Fruit fly (Drosophila melanogaster): Measurements from ENCODE around the gene Mst87F.
A peak's percentile ranks its signal among the peaks of the same experiment; 100 is the strongest.

Mst87F gene

DNA sequence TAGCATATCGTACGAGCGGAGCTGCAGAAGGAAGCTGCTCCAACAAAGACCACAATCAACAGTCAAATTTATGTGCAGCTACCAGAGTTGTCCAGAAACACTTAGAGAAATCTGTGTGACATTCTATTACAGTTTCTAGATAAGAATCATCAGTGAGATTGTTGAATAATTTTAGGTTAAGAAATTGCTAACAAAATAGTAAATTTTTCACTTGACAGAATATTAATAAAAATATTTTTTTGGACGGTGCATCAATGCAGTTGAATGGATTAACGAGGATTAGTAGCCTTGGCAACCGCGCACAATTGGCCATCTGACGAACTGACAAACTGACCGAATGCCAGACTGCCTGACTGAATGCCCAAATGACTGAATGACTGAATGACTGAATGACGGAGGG, 19.5 kb upstream of the Mst87F start:
- TF ChIP-seq odd (GFP tag; optimal IDR thresholded peaks at IDR 0.05) (no peak), CG8281 (tag; optimal IDR thresholded peaks at IDR 0.05) (peak; percentile 75), org-1 (GFP tag; optimal IDR thresholded peaks at IDR 0.05) (no peak), Drgx (GFP tag; IDR thresholded peaks at IDR 0.05) (peak; percentile 19; the same call in 1 of the 2 replicates), CG32772 (GFP tag; IDR thresholded peaks at IDR 0.05) (no peak), CG15601 (tag; optimal IDR thresholded peaks at IDR 0.05) (no peak)

DNA sequence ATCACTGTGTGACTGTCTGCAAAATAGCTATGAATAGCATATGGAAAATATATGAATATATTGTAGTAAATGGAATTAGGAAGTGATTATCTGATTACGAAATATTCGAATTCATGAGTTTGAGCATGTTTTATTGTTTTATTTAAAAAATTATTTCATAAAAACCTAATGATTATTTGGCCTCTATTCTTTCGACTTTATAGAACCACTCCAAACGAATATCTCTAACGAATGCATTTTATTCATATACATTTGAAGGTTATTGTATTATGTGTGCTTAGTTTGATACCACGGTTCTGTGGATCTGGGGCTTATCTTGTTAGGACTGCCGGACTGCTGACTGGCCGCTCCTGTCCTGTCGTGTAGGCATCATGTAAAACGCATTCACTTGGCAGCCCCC, 18.1 kb upstream of the Mst87F start:
- TF ChIP-seq D19A (tag; optimal IDR thresholded peaks at IDR 0.05) (no peak), bsh (GFP tag; optimal IDR thresholded peaks at IDR 0.05) (peak in 1 of 2 experiments; percentile 29)

DNA sequence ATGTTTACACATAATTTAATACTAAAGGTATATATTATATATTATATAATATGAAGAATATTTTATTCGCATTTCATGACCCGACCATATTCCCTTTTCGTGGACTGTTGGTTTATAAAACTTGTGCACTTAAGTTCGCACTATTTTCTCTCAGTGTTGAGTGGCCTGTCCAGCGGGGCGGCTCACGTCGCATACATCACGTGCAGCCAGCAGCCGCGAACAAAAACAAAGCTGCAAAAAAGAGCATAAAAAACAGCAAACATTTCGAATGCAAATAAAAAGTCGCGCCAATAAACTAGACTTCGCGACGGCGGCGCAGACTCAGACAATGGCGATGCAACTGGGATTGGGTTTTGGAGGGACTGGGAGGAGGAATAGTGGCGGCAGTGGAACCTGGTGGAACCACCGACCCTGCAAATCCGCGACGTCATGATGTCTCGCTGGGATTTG, 17.5 kb upstream of the Mst87F start:
- no peak for TF ChIP-seq emc (GFP tag; optimal IDR thresholded peaks at IDR 0.05)
- TF ChIP-seq CG6689 (GFP tag; IDR thresholded peaks at IDR 0.05): 0 out of 2 replicates have a peak, but pooled peaks have one; percentile 26
- peak; percentile 22 for TF ChIP-seq dmrt11E (tag; optimal IDR thresholded peaks at IDR 0.05)
- peak in 1 of 2 experiments; percentile 86 for TF ChIP-seq bsh (GFP tag; optimal IDR thresholded peaks at IDR 0.05)
- TF ChIP-seq Ets65A (GFP tag): peak; percentile 58
- peak; percentile 84 for TF ChIP-seq Drgx (GFP tag; IDR thresholded peaks at IDR 0.05)
- TF ChIP-seq lbe (GFP tag; optimal IDR thresholded peaks at IDR 0.05): peak; percentile 53
- peak in 1 of 2 experiments; percentile 6 for TF ChIP-seq Pdp1 (GFP tag; optimal IDR thresholded peaks at IDR 0.05)
- no peak for TF ChIP-seq Vsx1 (GFP tag; optimal IDR thresholded peaks at IDR 0.05)
- TF ChIP-seq slbo (GFP tag; IDR thresholded peaks at IDR 0.05): 0 out of 2 replicates have a peak, but pooled peaks have one; percentile 14
- TF ChIP-seq gem (tag; optimal IDR thresholded peaks at IDR 0.05): peak; percentile 18
- no peak for TF ChIP-seq schlank (tag; optimal IDR thresholded peaks at IDR 0.05)
- no peak for TF ChIP-seq Six4 (GFP tag; optimal IDR thresholded peaks at IDR 0.05)
- TF ChIP-seq disco-r (GFP tag; optimal IDR thresholded peaks at IDR 0.05): no peak
- no peak for TF ChIP-seq Hr51 (GFP tag; optimal IDR thresholded peaks at IDR 0.05)
- TF ChIP-seq CG2712 (tag; optimal IDR thresholded peaks at IDR 0.05): peak; percentile 9
- TF ChIP-seq nom (GFP tag; optimal IDR thresholded peaks at IDR 0.05): peak; percentile 85
- TF ChIP-seq BtbVII (GFP tag; optimal IDR thresholded peaks at IDR 0.05): no peak
- no peak for TF ChIP-seq Ada2b (GFP tag; IDR thresholded peaks at IDR 0.05)
- TF ChIP-seq pb (GFP tag; optimal IDR thresholded peaks at IDR 0.05): no peak
- no peak for TF ChIP-seq CG15011 (GFP tag; optimal IDR thresholded peaks at IDR 0.05)
- TF ChIP-seq E2f2 (GFP tag; IDR thresholded peaks at IDR 0.05): no peak
- TF ChIP-seq Xrp1 (GFP tag; IDR thresholded peaks at IDR 0.05): peak; percentile 45; the same call in 1 of the 2 replicates
- TF ChIP-seq tna (GFP tag; IDR thresholded peaks at IDR 0.05; ENCODE audit: partially characterized antibody): no peak
- no peak for TF ChIP-seq prd (optimal IDR thresholded peaks at IDR 0.05)
- TF ChIP-seq prd (GFP tag; IDR thresholded peaks at IDR 0.05): peak; percentile 34; the same call in 2 of the 3 replicates

DNA sequence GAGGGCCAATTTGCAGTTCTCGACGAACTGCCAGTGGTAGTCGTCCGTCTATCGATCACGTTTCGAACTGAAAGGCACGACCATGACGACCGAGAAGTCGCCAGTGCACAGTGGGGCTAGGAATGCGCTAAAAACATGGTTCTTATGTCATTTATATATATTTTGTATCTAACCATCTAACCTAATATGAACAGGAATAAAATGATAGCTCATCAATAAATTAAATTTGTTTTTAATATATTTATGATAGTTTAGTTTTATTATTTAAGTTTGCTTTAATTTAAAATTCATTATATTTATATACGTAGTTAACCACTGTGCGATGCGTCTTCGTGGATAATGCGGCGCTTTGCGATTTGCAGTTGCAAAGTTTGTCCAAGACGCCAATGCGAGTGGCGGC, 15.8 kb upstream of the Mst87F start:
- no peak for TF ChIP-seq CG17361 (GFP tag; IDR thresholded peaks at IDR 0.05)
- TF ChIP-seq Adf1 (GFP tag; IDR thresholded peaks at IDR 0.05): no peak
- TF ChIP-seq zen (tag; optimal IDR thresholded peaks at IDR 0.05): no peak
- TF ChIP-seq Dbx (GFP tag; IDR thresholded peaks at IDR 0.05): no peak
- peak; percentile 37; the same call in 1 of the 3 replicates for TF ChIP-seq row (GFP tag; IDR thresholded peaks at IDR 0.05)
- TF ChIP-seq CG3163 (GFP tag; optimal IDR thresholded peaks at IDR 0.05): no peak
- TF ChIP-seq CG2712 (tag; optimal IDR thresholded peaks at IDR 0.05): peak; percentile 17
- peak; percentile 8; the same call in 1 of the 2 replicates for TF ChIP-seq Xrp1 (GFP tag; IDR thresholded peaks at IDR 0.05)
- no peak for TF ChIP-seq CG33557 (GFP tag; optimal IDR thresholded peaks at IDR 0.05)
- peak; percentile 17; the same call in 1 of the 3 replicates for TF ChIP-seq zfh1 (GFP tag; IDR thresholded peaks at IDR 0.05)
- no peak for TF ChIP-seq ac (GFP tag; optimal IDR thresholded peaks at IDR 0.05)
- no peak for TF ChIP-seq MTF-1 (GFP tag; optimal IDR thresholded peaks at IDR 0.05; ENCODE audit: borderline replicate concordance)
- no peak for TF ChIP-seq CkIIα-i1 (GFP tag; IDR thresholded peaks at IDR 0.05)
- no peak for TF ChIP-seq Hey (tag; optimal IDR thresholded peaks at IDR 0.05)
- peak; percentile 23 for TF ChIP-seq gem (tag; optimal IDR thresholded peaks at IDR 0.05)
- no peak for TF ChIP-seq CG10267 (tag; optimal IDR thresholded peaks at IDR 0.05)
- TF ChIP-seq CG3726 (GFP tag; IDR thresholded peaks at IDR 0.05): no peak
- no peak for TF ChIP-seq CG10543 (GFP tag; optimal IDR thresholded peaks at IDR 0.05)
